Worm (Caenorhabditis elegans) whole organism, L1 larva: ENCODE measurements around the gene txt-18.

Experiments
- C04F5.9 ChIP-seq: sonication (generic microtip); optimal IDR thresholded peaks from 2 replicates; lab custom pipeline; 2016; ENCODE audit warnings: missing genetic modification characterization, missing compliant biosample characterization
- C34B4.2 ChIP-seq: sonication (generic microtip); optimal IDR thresholded peaks from 2 replicates; lab custom pipeline; 2017; ENCODE audit warnings: mild to moderate bottlenecking, missing genetic modification characterization, missing compliant biosample characterization
- F16B12.6 ChIP-seq: fragments of 150-350 bp; optimal IDR thresholded peaks from 2 replicates; lab custom pipeline; 2014; ENCODE audit warnings: missing biosample characterization, missing genetic modification characterization
- Y116A8C.19 ChIP-seq: sonication (generic microtip); optimal IDR thresholded peaks from 2 replicates; lab custom pipeline; 2016; ENCODE audit warnings: missing compliant biosample characterization, missing genetic modification characterization, borderline replicate concordance
- aly-2 ChIP-seq: fragments of 150-350 bp; optimal IDR thresholded peaks from 2 replicates; lab custom pipeline; 2014; ENCODE audit warnings: missing biosample characterization, missing genetic modification characterization
- ama-1 ChIP-seq: fragments of 150-350 bp; optimal IDR thresholded peaks from 2 replicates; lab custom pipeline; 2014
- blmp-1 ChIP-seq: fragments of 150-350 bp; optimal IDR thresholded peaks from 2 replicates; lab custom pipeline; 2014; ENCODE audit warnings: missing biosample characterization, missing genetic modification characterization
- ceh-90 ChIP-seq: sonication (generic microtip); optimal IDR thresholded peaks from 2 replicates; lab custom pipeline; 2016; ENCODE audit warnings: missing genetic modification characterization, missing compliant biosample characterization
- dpl-1 ChIP-seq, 3 experiments: fragments of 150-350 bp in 2 of 3; sonication (generic microtip) in 1 of 3; optimal IDR thresholded peaks; 2 replicates each; lab custom pipeline; 2014 to 2017; ENCODE audit warnings: missing biosample characterization in 3 of 3, missing genetic modification characterization in 3 of 3, missing genetic modification reagents in 3 of 3
- efl-1 ChIP-seq, 4 experiments: fragments of 150-350 bp; optimal IDR thresholded peaks in 3 of 4; peaks in 1 of 4; 1 replicate in 1 of 4; 2 replicates in 3 of 4; lab custom pipeline; 2014; ENCODE audit warnings: missing biosample characterization in 2 of 4, missing genetic modification characterization in 2 of 4, missing genetic modification reagents in 2 of 4
- egl-13 ChIP-seq: sonication (generic microtip); optimal IDR thresholded peaks from 2 replicates; lab custom pipeline; 2016; ENCODE audit warnings: missing genotype, missing genetic modification reagents, missing genetic modification characterization, missing compliant biosample characterization
- egl-27 ChIP-seq, 2 experiments: fragments of 150-350 bp in 1 of 2; sonication (generic microtip); optimal IDR thresholded peaks; 3 replicates each; lab custom pipeline; 2017 to 2018; ENCODE audit warnings: missing biosample characterization in 2 of 2, missing genetic modification characterization in 2 of 2, missing genetic modification reagents in 2 of 2
- fkh-10 ChIP-seq: sonication (generic microtip); optimal IDR thresholded peaks from 2 replicates; lab custom pipeline; 2017; ENCODE audit warnings: missing biosample characterization, missing genetic modification reagents, missing genetic modification characterization
- fkh-4 ChIP-seq: sonication (generic microtip); optimal IDR thresholded peaks from 2 replicates; lab custom pipeline; 2016; ENCODE audit warnings: missing compliant biosample characterization, missing genetic modification characterization, borderline replicate concordance
- hlh-4 ChIP-seq: sonication (generic microtip); optimal IDR thresholded peaks from 2 replicates; lab custom pipeline; 2016; ENCODE audit warnings: mild to moderate bottlenecking, missing genetic modification characterization, missing compliant biosample characterization
- hpl-2 ChIP-seq: fragments of 150-350 bp; optimal IDR thresholded peaks from 2 replicates; lab custom pipeline; 2014; ENCODE audit warnings: missing biosample characterization, missing genetic modification reagents, missing genetic modification characterization
- irx-1 ChIP-seq: sonication (generic microtip); optimal IDR thresholded peaks from 2 replicates; lab custom pipeline; 2016; ENCODE audit warnings: missing genetic modification characterization, missing compliant biosample characterization
- jun-1 ChIP-seq: fragments of 150-350 bp; optimal IDR thresholded peaks from 2 replicates; lab custom pipeline; 2014; ENCODE audit warnings: missing biosample characterization, missing genetic modification reagents, missing genetic modification characterization
- lin-13 ChIP-seq: fragments of 150-350 bp; optimal IDR thresholded peaks from 2 replicates; lab custom pipeline; 2014; ENCODE audit warnings: missing biosample characterization, missing genetic modification reagents, missing genetic modification characterization
- lin-14 ChIP-seq: fragments of 200-800 bp; sonication (Bioruptor generic); optimal IDR thresholded peaks from 2 replicates; lab custom pipeline; 2018; ENCODE audit warnings: mild to moderate bottlenecking, missing genetic modification characterization, moderate library complexity, missing compliant biosample characterization
- lin-39 ChIP-seq: fragments of 150-350 bp; optimal IDR thresholded peaks from 2 replicates; lab custom pipeline; 2014; ENCODE audit warnings: missing biosample characterization, missing genetic modification reagents, missing genetic modification characterization
- mab-9 ChIP-seq: fragments of 200-800 bp; sonication (Bioruptor generic); IDR thresholded peaks from 2 replicates; pipeline ENCODE4 v1.3.6; 2022; ENCODE audit warnings: missing genetic modification reagents, missing genetic modification characterization, missing compliant biosample characterization
- mef-2 ChIP-seq: fragments of 150-350 bp; optimal IDR thresholded peaks from 2 replicates; lab custom pipeline; 2014; ENCODE audit warnings: missing biosample characterization, missing genetic modification characterization
- nhr-11 ChIP-seq: fragments of 150-350 bp; optimal IDR thresholded peaks from 2 replicates; lab custom pipeline; 2014; ENCODE audit warnings: missing biosample characterization, missing genetic modification characterization
- nhr-20 ChIP-seq: sonication (generic microtip); optimal IDR thresholded peaks from 2 replicates; lab custom pipeline; 2016; ENCODE audit warnings: mild to moderate bottlenecking, missing genetic modification characterization, missing compliant biosample characterization
- nhr-71 ChIP-seq: sonication (generic microtip); optimal IDR thresholded peaks from 2 replicates; lab custom pipeline; 2016; ENCODE audit warnings: mild to moderate bottlenecking, missing genetic modification characterization, moderate library complexity, missing compliant biosample characterization
- nhr-76 ChIP-seq: sonication (generic microtip); optimal IDR thresholded peaks from 2 replicates; lab custom pipeline; 2017; ENCODE audit warnings: missing biosample characterization, missing genetic modification characterization
- nhr-85 ChIP-seq: sonication (generic microtip); peaks from one replicate; lab custom pipeline; 2016; ENCODE audit warnings: missing genetic modification characterization, inconsistent platforms, missing compliant biosample characterization
- nhr-90 ChIP-seq: sonication (generic microtip); optimal IDR thresholded peaks from 2 replicates; lab custom pipeline; 2016; ENCODE audit warnings: mild to moderate bottlenecking, missing genetic modification characterization, missing compliant biosample characterization; ENCODE audit not compliant: poor library complexity
- pax-3 ChIP-seq: fragments of 200-800 bp; sonication (Bioruptor generic); optimal IDR thresholded peaks from 2 replicates; lab custom pipeline; 2018; ENCODE audit warnings: mild to moderate bottlenecking, missing genetic modification characterization, moderate library complexity, missing compliant biosample characterization
- pqm-1 ChIP-seq: sonication (generic microtip); optimal IDR thresholded peaks from 3 replicates; lab custom pipeline; 2017; ENCODE audit warnings: missing biosample characterization, missing genetic modification characterization
- snpc-4 ChIP-seq: fragments of 150-350 bp; optimal IDR thresholded peaks from 2 replicates; lab custom pipeline; 2014; ENCODE audit warnings: missing biosample characterization, missing genetic modification characterization
- sptf-1 ChIP-seq: fragments of 150-350 bp; optimal IDR thresholded peaks from 2 replicates; lab custom pipeline; 2014; ENCODE audit warnings: missing biosample characterization, missing genetic modification characterization
- sup-37 ChIP-seq: fragments of 200-800 bp; sonication (Bioruptor generic); optimal IDR thresholded peaks from 2 replicates; lab custom pipeline; 2018; ENCODE audit warnings: mild to moderate bottlenecking, missing genetic modification characterization, missing compliant biosample characterization
- swsn-7 ChIP-seq: sonication (generic microtip); optimal IDR thresholded peaks from 2 replicates; lab custom pipeline; 2016; ENCODE audit warnings: missing genetic modification characterization, missing compliant biosample characterization
- unc-62 ChIP-seq: fragments of 150-350 bp; optimal IDR thresholded peaks from 2 replicates; lab custom pipeline; 2014; ENCODE audit warnings: missing biosample characterization, missing genetic modification reagents, missing genetic modification characterization
- unc-86 ChIP-seq: sonication (generic microtip); optimal IDR thresholded peaks from 2 replicates; lab custom pipeline; 2016; ENCODE audit warnings: missing genetic modification characterization, missing compliant biosample characterization
- unc-98 ChIP-seq: fragments of 200-800 bp; sonication (Bioruptor generic); IDR thresholded peaks from 2 replicates; pipeline ENCODE4 v1.3.6; 2022; ENCODE audit warnings: missing genetic modification characterization, missing compliant biosample characterization
- zag-1 ChIP-seq: fragments of 150-350 bp; optimal IDR thresholded peaks from 2 replicates; lab custom pipeline; 2014; ENCODE audit warnings: missing biosample characterization, missing genetic modification characterization
- ztf-11 ChIP-seq, 2 experiments: sonication (generic microtip); optimal IDR thresholded peaks; 2 replicates each; lab custom pipeline; 2016 to 2017; ENCODE audit warnings: missing genetic modification characterization in 2 of 2, missing biosample characterization in 1 of 2, missing compliant biosample characterization in 1 of 2

txt-18 gene

DNA sequence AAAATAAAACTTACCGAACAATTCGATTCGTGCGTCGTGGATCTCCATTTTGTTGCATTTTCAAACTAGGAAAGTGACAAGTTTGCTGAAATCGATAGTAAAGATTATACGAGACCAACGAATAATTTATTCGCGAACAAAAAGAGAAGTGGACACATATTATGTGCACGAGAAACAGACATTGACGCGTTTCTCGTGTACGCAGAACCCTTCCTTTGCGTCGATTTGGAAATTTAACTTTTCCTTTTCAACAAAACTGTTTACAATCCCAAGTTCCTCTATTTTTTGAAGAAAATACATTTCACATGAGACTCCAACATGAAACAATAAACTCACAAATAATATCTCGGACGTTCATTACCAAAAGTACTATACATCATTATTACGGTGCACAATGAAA, 16.9 kb downstream of the txt-18 start, which contains the start of gene K10B2.4 (continued):
- TF ChIP-seq unc-86 (tag; lab: Kevin White, UChicago) (peak; percentile 31), pax-3 (tag; lab: Kevin White, UChicago) (no peak), C04F5.9 (tag; lab: Kevin White, UChicago) (peak; percentile 5), mef-2 (tag; lab: Kevin White, UChicago) (no peak), nhr-20 (tag; lab: Kevin White, UChicago) (peak; percentile 82), efl-1 (optimal IDR thresholded peaks at IDR 0.05; lab: Kevin White, UChicago) (peak; percentile 77 to 79), efl-1 (GFP tag; optimal IDR thresholded peaks at IDR 0.05 in 1 of 2; lab: Kevin White, UChicago) (peak; percentile 64 to 97), snpc-4 (tag; lab: Kevin White, UChicago) (peak; percentile 53), jun-1 (tag; lab: Kevin White, UChicago) (no peak), C34B4.2 (tag; lab: Kevin White, UChicago) (no peak), zag-1 (tag; lab: Kevin White, UChicago) (no peak), lin-14 (peak; percentile 82), hlh-4 (tag; lab: Kevin White, UChicago) (no peak), fkh-4 (tag; lab: Kevin White, UChicago) (no peak), nhr-76 (tag; lab: Kevin White, UChicago) (no peak), egl-13 (tag; lab: Kevin White, UChicago) (no peak), nhr-90 (peak; percentile 54), dpl-1 (GFP tag; optimal IDR thresholded peaks at IDR 0.05; lab: Kevin White, UChicago) (peak; percentile 56 to 77 (median 75)), hpl-2 (GFP tag; lab: Kevin White, UChicago) (peak; percentile 9), aly-2 (tag; lab: Kevin White, UChicago) (no peak), Y116A8C.19 (tag; lab: Kevin White, UChicago) (no peak), sptf-1 (tag; lab: Kevin White, UChicago) (no peak), mab-9 (GFP tag; lab: Robert Waterston, UW) (no peak), swsn-7 (tag; lab: Kevin White, UChicago) (peak; percentile 72), nhr-85 (tag; lab: Kevin White, UChicago) (peak; percentile 2), irx-1 (tag; lab: Kevin White, UChicago) (peak; percentile 23), lin-13 (GFP tag; lab: Kevin White, UChicago) (peak; percentile 65), ztf-11 (tag; optimal IDR thresholded peaks at IDR 0.05; lab: Kevin White, UChicago) (no peak), sup-37 (GFP tag; lab: Kevin White, UChicago) (no peak), fkh-10 (GFP tag; lab: Kevin White, UChicago) (no peak), ama-1 (lab: Kevin White, UChicago) (peak; percentile 22), F16B12.6 (tag; lab: Kevin White, UChicago) (peak; percentile 14), lin-39 (tag; lab: Kevin White, UChicago) (peak; percentile 15), blmp-1 (tag; lab: Kevin White, UChicago) (peak; percentile 94), nhr-71 (tag; lab: Kevin White, UChicago) (peak; percentile 77), ceh-90 (no peak), unc-98 (GFP tag; lab: Robert Waterston, UW) (no peak), nhr-11 (tag; lab: Kevin White, UChicago) (no peak), egl-27 (tag; optimal IDR thresholded peaks at IDR 0.05; lab: Kevin White, UChicago) (no peak), unc-62 (GFP tag; lab: Kevin White, UChicago) (no peak)

DNA sequence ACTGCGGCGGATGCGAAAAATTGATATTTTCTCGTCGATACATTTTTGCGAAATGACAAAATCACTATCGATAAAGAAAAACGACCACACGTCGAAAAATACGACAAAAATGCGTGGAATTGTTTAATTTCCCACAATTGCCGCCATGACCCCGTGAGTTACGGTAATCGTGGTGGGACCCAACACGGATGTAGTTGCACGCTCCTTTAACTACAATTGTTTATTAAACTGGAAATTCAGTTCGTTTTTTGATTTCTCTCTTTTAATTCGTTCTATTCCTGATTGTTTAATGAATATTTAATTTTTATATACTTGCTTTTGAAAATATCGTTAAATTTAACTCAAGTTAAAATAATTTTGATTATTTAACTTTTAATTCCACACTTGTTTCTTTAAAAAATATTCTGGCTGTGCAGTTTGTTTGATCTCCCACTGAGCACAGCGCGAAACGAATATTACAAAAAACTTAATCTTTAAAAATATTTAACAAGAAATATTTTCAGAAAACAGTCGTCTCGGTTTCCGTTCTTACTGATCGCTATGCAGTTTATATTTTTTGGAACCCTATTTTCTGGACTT, 21.5 kb downstream of the txt-18 start, which contains the start of the genes ani-2 and clec-88:
Gene ani-2, minus strand, starts transcription at position 131 of the 579 bp plus-strand sequence.
Gene clec-88, plus strand, starts transcription at position 486 of the 579 bp plus-strand sequence.
- no peak for TF ChIP-seq pqm-1
- TF ChIP-seq nhr-90 = no peak
